Fruit fly (Drosophila melanogaster): ENCODE data around the gene CG11596.

- no peak for TF ChIP-seq CG33017 (tag; optimal IDR thresholded peaks at IDR 0.05)
- no peak for TF ChIP-seq kay (GFP tag; ENCODE audit: borderline replicate concordance)
- no peak for TF ChIP-seq Hr96 (GFP tag; optimal IDR thresholded peaks at IDR 0.05)
- no peak for TF ChIP-seq CG14711 (tag; optimal IDR thresholded peaks at IDR 0.05)
These were observed 16.1 kb downstream of the CG11596 start for dm6 chrX:1943337-1944244.
